Worm (Caenorhabditis elegans) whole organism, late embryonic: ENCODE data around the gene pak-1.

Experiments
- C08G9.2 ChIP-seq: sonication (generic microtip); optimal IDR thresholded peaks from 2 replicates; lab custom pipeline; 2016; ENCODE audit warnings: mild to moderate bottlenecking, missing genetic modification characterization, moderate library complexity, missing compliant biosample characterization
- F13H6.1 ChIP-seq: sonication (generic microtip); optimal IDR thresholded peaks from 2 replicates; lab custom pipeline; 2016; ENCODE audit warnings: missing genetic modification characterization, missing compliant biosample characterization
- K09A11.1 ChIP-seq: sonication (generic microtip); optimal IDR thresholded peaks from 2 replicates; lab custom pipeline; 2017; ENCODE audit warnings: antibody characterized with exemption, mild to moderate bottlenecking, missing genetic modification characterization, missing compliant biosample characterization; ENCODE audit not compliant: insufficient read depth
- Y22D7AL.16 ChIP-seq: sonication (generic microtip); optimal IDR thresholded peaks from 2 replicates; lab custom pipeline; 2016; ENCODE audit warnings: missing genetic modification characterization, missing compliant biosample characterization
- ama-1 ChIP-seq: fragments of 150-350 bp; optimal IDR thresholded peaks from 2 replicates; lab custom pipeline; 2014
- ceh-2 ChIP-seq: sonication (generic microtip); optimal IDR thresholded peaks from 2 replicates; lab custom pipeline; 2016; ENCODE audit warnings: missing genotype, missing genetic modification characterization, missing compliant biosample characterization
- ceh-22 ChIP-seq: sonication (generic microtip); optimal IDR thresholded peaks from 2 replicates; lab custom pipeline; 2017; ENCODE audit warnings: missing biosample characterization, missing genetic modification characterization
- ceh-24 ChIP-seq: sonication (generic microtip); optimal IDR thresholded peaks from 2 replicates; lab custom pipeline; 2016; ENCODE audit warnings: mild to moderate bottlenecking, missing genetic modification characterization, missing compliant biosample characterization
- ceh-34 ChIP-seq: sonication (generic microtip); optimal IDR thresholded peaks from 2 replicates; lab custom pipeline; 2016; ENCODE audit warnings: mild to moderate bottlenecking, missing genetic modification characterization, missing compliant biosample characterization
- ceh-48 ChIP-seq: sonication (generic microtip); optimal IDR thresholded peaks from 2 replicates; lab custom pipeline; 2016; ENCODE audit warnings: missing genetic modification characterization, inconsistent platforms, missing compliant biosample characterization
- ceh-6 ChIP-seq: fragments of 200-800 bp; sonication (Bioruptor generic); optimal IDR thresholded peaks from 2 replicates; lab custom pipeline; 2018; ENCODE audit warnings: mild to moderate bottlenecking, missing genetic modification characterization, missing compliant biosample characterization
- che-1 ChIP-seq: sonication (generic microtip); optimal IDR thresholded peaks from 2 replicates; lab custom pipeline; 2016; ENCODE audit warnings: mild to moderate bottlenecking, missing genetic modification characterization, missing compliant biosample characterization
- dve-1 ChIP-seq: sonication (generic microtip); optimal IDR thresholded peaks from 2 replicates; lab custom pipeline; 2017; ENCODE audit warnings: antibody characterized with exemption, mild to moderate bottlenecking, missing genetic modification characterization, missing compliant biosample characterization
- elt-2 ChIP-seq: sonication (generic microtip); optimal IDR thresholded peaks from 2 replicates; lab custom pipeline; 2016; ENCODE audit warnings: missing genetic modification reagents, missing genetic modification characterization, missing compliant biosample characterization
- elt-4 ChIP-seq: sonication (generic microtip); optimal IDR thresholded peaks from 2 replicates; lab custom pipeline; 2016; ENCODE audit warnings: missing genetic modification characterization, missing compliant biosample characterization
- eyg-1 ChIP-seq: sonication (generic microtip); optimal IDR thresholded peaks from 2 replicates; lab custom pipeline; 2016; ENCODE audit warnings: missing genotype, missing genetic modification characterization, missing compliant biosample characterization
- fax-1 ChIP-seq: sonication (generic microtip); optimal IDR thresholded peaks from 2 replicates; lab custom pipeline; 2016; ENCODE audit warnings: missing genotype, missing genetic modification characterization, missing compliant biosample characterization
- fkh-10 ChIP-seq: fragments of 150-350 bp; optimal IDR thresholded peaks from 2 replicates; lab custom pipeline; 2014; ENCODE audit warnings: missing biosample characterization, missing genetic modification reagents, missing genetic modification characterization
- fkh-6 ChIP-seq: sonication (generic microtip); optimal IDR thresholded peaks from 2 replicates; lab custom pipeline; 2016; ENCODE audit warnings: missing genetic modification characterization, missing compliant biosample characterization
- gmeb-2 ChIP-seq: sonication (generic microtip); optimal IDR thresholded peaks from 2 replicates; lab custom pipeline; 2016; ENCODE audit warnings: missing genetic modification characterization, inconsistent platforms, missing compliant biosample characterization
- hlh-15 ChIP-seq: sonication (generic microtip); optimal IDR thresholded peaks from 2 replicates; lab custom pipeline; 2016; ENCODE audit warnings: missing genetic modification characterization, missing compliant biosample characterization
- hlh-6 ChIP-seq: sonication (generic microtip); optimal IDR thresholded peaks from 2 replicates; lab custom pipeline; 2016; ENCODE audit warnings: missing genotype, missing genetic modification characterization, missing compliant biosample characterization
- hlh-8 ChIP-seq: sonication (generic microtip); optimal IDR thresholded peaks from 2 replicates; lab custom pipeline; 2016; ENCODE audit warnings: missing genotype, missing genetic modification characterization, missing compliant biosample characterization
- lin-11 ChIP-seq: fragments of 200-800 bp; sonication (Bioruptor generic); optimal IDR thresholded peaks from 2 replicates; lab custom pipeline; 2018; ENCODE audit warnings: mild to moderate bottlenecking, missing genetic modification characterization, missing compliant biosample characterization
- madf-2 ChIP-seq: sonication (generic microtip); optimal IDR thresholded peaks from 2 replicates; lab custom pipeline; 2017; ENCODE audit warnings: missing genetic modification characterization, missing compliant biosample characterization
- mec-3 ChIP-seq: sonication (generic microtip); optimal IDR thresholded peaks from 2 replicates; lab custom pipeline; 2016; ENCODE audit warnings: borderline replicate concordance, missing genetic modification characterization, missing compliant biosample characterization
- nfya-1 ChIP-seq: sonication (generic microtip); optimal IDR thresholded peaks from 2 replicates; lab custom pipeline; 2017; ENCODE audit warnings: missing genetic modification characterization, mild to moderate bottlenecking, missing compliant biosample characterization, antibody characterized with exemption, moderate library complexity
- nhr-11 ChIP-seq: fragments of 150-350 bp; optimal IDR thresholded peaks from 2 replicates; lab custom pipeline; 2014; ENCODE audit warnings: missing biosample characterization, missing genetic modification characterization
- nhr-232 ChIP-seq: sonication (generic microtip); optimal IDR thresholded peaks from 2 replicates; lab custom pipeline; 2016; ENCODE audit warnings: missing genetic modification characterization, missing compliant biosample characterization
- odd-2 ChIP-seq: sonication (generic microtip); optimal IDR thresholded peaks from 2 replicates; lab custom pipeline; 2017; ENCODE audit warnings: antibody characterized with exemption, mild to moderate bottlenecking, missing genetic modification characterization, missing compliant biosample characterization
- pag-3 ChIP-seq: sonication (generic microtip); optimal IDR thresholded peaks from 2 replicates; lab custom pipeline; 2016; ENCODE audit warnings: missing compliant biosample characterization, missing genetic modification characterization, borderline replicate concordance
- pat-9 ChIP-seq: fragments of 200-800 bp; sonication (Bioruptor generic); optimal IDR thresholded peaks from 2 replicates; lab custom pipeline; 2018; ENCODE audit warnings: mild to moderate bottlenecking, missing genetic modification characterization, moderate library complexity, missing compliant biosample characterization
- pha-4 ChIP-seq: fragments of 150-350 bp; optimal IDR thresholded peaks from 2 replicates; lab custom pipeline; 2018; ENCODE audit warnings: missing biosample characterization, missing genetic modification reagents, missing genetic modification characterization
- pqm-1 ChIP-seq: sonication (generic microtip); optimal IDR thresholded peaks from 2 replicates; lab custom pipeline; 2016; ENCODE audit warnings: missing genetic modification characterization, missing compliant biosample characterization
- ref-2 ChIP-seq: sonication (generic microtip); optimal IDR thresholded peaks from 2 replicates; lab custom pipeline; 2016; ENCODE audit warnings: missing genetic modification characterization, missing compliant biosample characterization
- rnt-1 ChIP-seq: sonication (generic microtip); optimal IDR thresholded peaks from 2 replicates; lab custom pipeline; 2016; ENCODE audit warnings: missing genetic modification characterization, missing compliant biosample characterization
- sdc-2 ChIP-seq: sonication (generic microtip); optimal IDR thresholded peaks from 2 replicates; lab custom pipeline; 2016; ENCODE audit warnings: missing genotype, missing genetic modification characterization, missing compliant biosample characterization
- sox-2 ChIP-seq: fragments of 200-800 bp; sonication (Bioruptor generic); IDR thresholded peaks from 2 replicates; pipeline ENCODE4 v1.3.6; 2022; ENCODE audit warnings: missing genetic modification reagents, missing genetic modification characterization, missing compliant biosample characterization
- syd-9 ChIP-seq: sonication (generic microtip); optimal IDR thresholded peaks from 2 replicates; lab custom pipeline; 2016; ENCODE audit warnings: mild to moderate bottlenecking, missing genetic modification characterization, moderate library complexity, missing compliant biosample characterization
- unc-42 ChIP-seq: sonication (generic microtip); optimal IDR thresholded peaks from 2 replicates; lab custom pipeline; 2016; ENCODE audit warnings: missing genotype, missing genetic modification characterization, missing compliant biosample characterization
- unc-55 ChIP-seq: sonication (generic microtip); optimal IDR thresholded peaks from 2 replicates; lab custom pipeline; 2017; ENCODE audit warnings: missing biosample characterization, missing genetic modification reagents, missing genetic modification characterization
- unc-86 ChIP-seq: sonication (generic microtip); optimal IDR thresholded peaks from 2 replicates; lab custom pipeline; 2016; ENCODE audit warnings: missing genetic modification characterization, missing compliant biosample characterization
- ztf-16 ChIP-seq: sonication (generic microtip); optimal IDR thresholded peaks from 2 replicates; lab custom pipeline; 2017; ENCODE audit warnings: missing genetic modification characterization, missing compliant biosample characterization

Gene pak-1

ce11 chrX:6003853-6004252 lies 44.6 kb downstream of the pak-1 start, which contains the start of gene sups-1:
TSS of gene sups-1 (plus strand) at chrX:6004153.
- TF ChIP-seq Y22D7AL.16 = no peak
- TF ChIP-seq nhr-232 = no peak
- no peak for TF ChIP-seq ama-1 (lab: Kevin White, UChicago)
- no peak for TF ChIP-seq pag-3 (tag; lab: Kevin White, UChicago)
- TF ChIP-seq nhr-11 (tag; lab: Kevin White, UChicago) = no peak
- TF ChIP-seq gmeb-2 = no peak
- no peak for TF ChIP-seq unc-86 (tag; lab: Kevin White, UChicago)
- no peak for TF ChIP-seq ztf-16 (tag; lab: Kevin White, UChicago)
- TF ChIP-seq hlh-15 = no peak
- TF ChIP-seq unc-55 (GFP tag; lab: Kevin White, UChicago) = no peak
- no peak for TF ChIP-seq K09A11.1 (tag; lab: Kevin White, UChicago)
- TF ChIP-seq rnt-1 = no peak
- TF ChIP-seq hlh-6 (tag; lab: Kevin White, UChicago) = no peak
- TF ChIP-seq pha-4 (tag; lab: Kevin White, UChicago) = no peak
- no peak for TF ChIP-seq elt-4

ce11 chrX:6002479-6002878 lies 45.9 kb downstream of the pak-1 start:
- no peak for TF ChIP-seq ceh-34

- TF ChIP-seq ztf-16 (tag; lab: Kevin White, UChicago) (no peak), che-1 (tag; lab: Kevin White, UChicago) (no peak), ceh-22 (tag; lab: Kevin White, UChicago) (no peak)
Measured at ce11 chrX:6001432-6001831, 47.0 kb downstream of the pak-1 start, which contains the start of gene F22F4.4. TSS of gene F22F4.4 (minus strand) at chrX:6001532.

ce11 chrX:5999103-5999554 lies 49.3 kb downstream of the pak-1 start, which contains the start of gene F22F4.9:
TSS of gene F22F4.9 (minus strand) at chrX:5999504.
- TF ChIP-seq fkh-6 (tag; lab: Kevin White, UChicago) (no peak), hlh-15 (no peak), nfya-1 (tag; lab: Kevin White, UChicago) (no peak), fkh-10 (GFP tag; lab: Kevin White, UChicago) (no peak), elt-4 (no peak), C08G9.2 (tag; lab: Kevin White, UChicago) (no peak), nhr-232 (no peak), ceh-48 (tag; lab: Kevin White, UChicago) (no peak), madf-2 (tag; lab: Kevin White, UChicago) (no peak), che-1 (tag; lab: Kevin White, UChicago) (no peak), pat-9 (tag; lab: Kevin White, UChicago) (no peak), rnt-1 (no peak), odd-2 (tag; lab: Kevin White, UChicago) (no peak), K09A11.1 (tag; lab: Kevin White, UChicago) (no peak), fax-1 (no peak), nhr-11 (tag; lab: Kevin White, UChicago) (no peak), ref-2 (no peak)

ce11 chrX:5995613-5996206 lies 52.7 kb downstream of the pak-1 start, which contains the start of gene inx-3:
TSS of gene inx-3 (plus strand) at chrX:5996156.
- TF ChIP-seq ztf-16 (tag; lab: Kevin White, UChicago) = no peak
- no peak for TF ChIP-seq sox-2
- no peak for TF ChIP-seq K09A11.1 (tag; lab: Kevin White, UChicago)
- TF ChIP-seq lin-11 (tag; lab: Kevin White, UChicago) = no peak
- no peak for TF ChIP-seq ama-1 (lab: Kevin White, UChicago)
- peak; percentile 42 for TF ChIP-seq sdc-2 (tag; lab: Kevin White, UChicago)
- TF ChIP-seq hlh-8 (tag; lab: Kevin White, UChicago) = peak; percentile 22
- TF ChIP-seq unc-55 (GFP tag; lab: Kevin White, UChicago) = no peak
- no peak for TF ChIP-seq ceh-24 (tag; lab: Kevin White, UChicago)
- TF ChIP-seq unc-42 = no peak
- TF ChIP-seq syd-9 = peak; percentile 29
- TF ChIP-seq pag-3 (tag; lab: Kevin White, UChicago) = no peak
- TF ChIP-seq eyg-1 (tag; lab: Kevin White, UChicago) = peak; percentile 40
- no peak for TF ChIP-seq dve-1 (tag; lab: Kevin White, UChicago)
- no peak for TF ChIP-seq fax-1
- TF ChIP-seq gmeb-2 = no peak
- peak; percentile 24 for TF ChIP-seq nhr-232
- TF ChIP-seq ceh-6 (GFP tag; lab: Kevin White, UChicago) = no peak
- no peak for TF ChIP-seq elt-2 (tag; lab: Kevin White, UChicago)
- TF ChIP-seq mec-3 (tag; lab: Kevin White, UChicago) = no peak
- TF ChIP-seq odd-2 (tag; lab: Kevin White, UChicago) = no peak
- peak; percentile 17 for TF ChIP-seq ceh-2 (tag; lab: Kevin White, UChicago)
- TF ChIP-seq che-1 (tag; lab: Kevin White, UChicago) = no peak
- TF ChIP-seq F13H6.1 (tag; lab: Kevin White, UChicago) = no peak
- TF ChIP-seq rnt-1 = no peak
- no peak for TF ChIP-seq pqm-1 (tag; lab: Kevin White, UChicago)
